Fruit fly (Drosophila melanogaster) whole organism, adult: ENCODE measurements around the gene Pdp.
A peak's percentile ranks its signal among the peaks of the same experiment; 100 is the strongest.

Source experiments
- CG33017 ChIP-seq: fragments of 200-800 bp; sonication (Bioruptor generic); optimal IDR thresholded peaks from 2 replicates; lab custom pipeline; 2018; ENCODE audit warnings: missing biosample characterization, mild to moderate bottlenecking, missing genetic modification characterization, moderate library complexity
- CG7045 ChIP-seq: fragments of 200-800 bp; sonication (Bioruptor generic); optimal IDR thresholded peaks from 2 replicates; lab custom pipeline; 2017; ENCODE audit warnings: missing biosample characterization, mild to moderate bottlenecking, missing genetic modification characterization
- Hr96 ChIP-seq: fragments of 200-800 bp; sonication (Bioruptor generic); optimal IDR thresholded peaks from 2 replicates; lab custom pipeline; 2016; ENCODE audit warnings: missing biosample characterization, missing genetic modification characterization
- pad ChIP-seq: fragments of 200-800 bp; sonication (Bioruptor generic); optimal IDR thresholded peaks from 3 replicates; lab custom pipeline; 2017; ENCODE audit warnings: missing biosample characterization, missing genetic modification characterization, mild to moderate bottlenecking, moderate library complexity, missing genetic modification reagents
- toe ChIP-seq: fragments of 200-800 bp; sonication (Bioruptor generic); optimal IDR thresholded peaks from 2 replicates; lab custom pipeline; 2016; ENCODE audit warnings: missing biosample characterization, missing genetic modification characterization

dm6 chrX:7702160-7702907 is 32.1 kb downstream of the Pdp start:
- TF ChIP-seq CG33017 (tag; lab: Kevin White, UChicago) (no peak), toe (no peak), pad (GFP tag; lab: Kevin White, UChicago) (peak; percentile 33), Hr96 (GFP tag; lab: Kevin White, UChicago) (peak; percentile 30), CG7045 (GFP tag; lab: Kevin White, UChicago) (no peak)
